Fruit fly (Drosophila melanogaster) whole organism, prepupa: ENCODE data around the gene Alg9.

Experiments used
- Blimp-1 ChIP-seq: fragments of 200-800 bp; sonication (Bioruptor generic); optimal IDR thresholded peaks from 3 replicates; lab custom pipeline; 2017; ENCODE audit warnings: missing biosample characterization, missing genetic modification characterization, mild to moderate bottlenecking, moderate library complexity, missing genetic modification reagents
- CG10631 ChIP-seq: fragments of 200-800 bp; sonication (Bioruptor generic); optimal IDR thresholded peaks from 2 replicates; lab custom pipeline; 2016; ENCODE audit warnings: missing biosample characterization, missing genetic modification characterization
- CG10669 ChIP-seq: fragments of 200-800 bp; sonication (Bioruptor generic); optimal IDR thresholded peaks from 3 replicates; lab custom pipeline; 2018; ENCODE audit warnings: missing biosample characterization, mild to moderate bottlenecking, missing genetic modification characterization, moderate library complexity
- CG11294 ChIP-seq: fragments of 200-800 bp; sonication (Bioruptor generic); IDR thresholded peaks from 2 replicates; pipeline ENCODE4 v1.3.6; 2022; ENCODE audit warnings: missing biosample characterization, missing genetic modification characterization
- CG11762 ChIP-seq: fragments of 200-800 bp; sonication (Bioruptor generic); optimal IDR thresholded peaks from 3 replicates; lab custom pipeline; 2016; ENCODE audit warnings: missing biosample characterization, missing genetic modification characterization; ENCODE audit not compliant: insufficient read depth
- CG11902 ChIP-seq: fragments of 200-800 bp; sonication (Bioruptor generic); optimal IDR thresholded peaks from 3 replicates; lab custom pipeline; 2016; ENCODE audit warnings: missing biosample characterization, missing genetic modification characterization
- CG15336 ChIP-seq: fragments of 200-800 bp; sonication (Bioruptor generic); IDR thresholded peaks from 2 replicates; pipeline ENCODE4 v1.3.6; 2022; ENCODE audit warnings: missing biosample characterization, missing genetic modification characterization
- CG1621 ChIP-seq: fragments of 200-800 bp; sonication (Bioruptor generic); optimal IDR thresholded peaks from 3 replicates; lab custom pipeline; 2018; ENCODE audit warnings: missing biosample characterization, mild to moderate bottlenecking, missing genetic modification characterization
- CG16779 ChIP-seq: fragments of 200-800 bp; sonication (Bioruptor generic); optimal IDR thresholded peaks from 3 replicates; lab custom pipeline; 2017; ENCODE audit warnings: missing biosample characterization, mild to moderate bottlenecking, missing genetic modification characterization
- CG31627 ChIP-seq: fragments of 200-800 bp; sonication (Bioruptor generic); optimal IDR thresholded peaks from 3 replicates; lab custom pipeline; 2016; ENCODE audit warnings: missing biosample characterization, missing genetic modification characterization
- CG32006 ChIP-seq: fragments of 200-800 bp; sonication (Bioruptor generic); optimal IDR thresholded peaks from 3 replicates; lab custom pipeline; 2017; ENCODE audit warnings: missing biosample characterization, mild to moderate bottlenecking, missing genetic modification characterization
- CG34406 ChIP-seq: fragments of 200-800 bp; sonication (Bioruptor generic); optimal IDR thresholded peaks from 3 replicates; lab custom pipeline; 2016; ENCODE audit warnings: missing biosample characterization, missing genetic modification characterization
- CG3919 ChIP-seq: fragments of 200-800 bp; sonication (Bioruptor generic); optimal IDR thresholded peaks from 3 replicates; lab custom pipeline; 2016; ENCODE audit warnings: missing biosample characterization, missing genetic modification characterization
- CG6163 ChIP-seq: fragments of 200-800 bp; sonication (Bioruptor generic); IDR thresholded peaks from 3 replicates; pipeline ENCODE4 v1.3.6; 2022; ENCODE audit warnings: missing biosample characterization, missing genetic modification characterization
- CG6276 ChIP-seq: fragments of 200-800 bp; sonication (Bioruptor generic); optimal IDR thresholded peaks from 2 replicates; lab custom pipeline; 2017; ENCODE audit warnings: missing biosample characterization, mild to moderate bottlenecking, missing genetic modification characterization
- CG6792 ChIP-seq: fragments of 200-800 bp; sonication (Bioruptor generic); optimal IDR thresholded peaks from 3 replicates; lab custom pipeline; 2016; ENCODE audit warnings: missing biosample characterization, missing genetic modification characterization
- CG6854 ChIP-seq: fragments of 200-800 bp; sonication (Bioruptor generic); optimal IDR thresholded peaks from 2 replicates; lab custom pipeline; 2017; ENCODE audit warnings: missing biosample characterization, mild to moderate bottlenecking, missing genetic modification characterization
- CG8119 ChIP-seq: fragments of 200-800 bp; sonication (Bioruptor generic); IDR thresholded peaks from 3 replicates; pipeline ENCODE4 v1.3.6; 2022; ENCODE audit warnings: missing biosample characterization, missing genetic modification characterization
- CG8319 ChIP-seq: fragments of 200-800 bp; sonication (Bioruptor generic); optimal IDR thresholded peaks from 3 replicates; lab custom pipeline; 2016; ENCODE audit warnings: missing biosample characterization, missing genetic modification characterization
- CG8632 ChIP-seq: fragments of 200-800 bp; sonication (Bioruptor generic); optimal IDR thresholded peaks from 3 replicates; lab custom pipeline; 2016; ENCODE audit warnings: missing biosample characterization, missing genetic modification characterization
- CG9139 ChIP-seq: fragments of 200-800 bp; sonication (Bioruptor generic); optimal IDR thresholded peaks from 3 replicates; lab custom pipeline; 2017; ENCODE audit warnings: missing biosample characterization, mild to moderate bottlenecking, missing genetic modification characterization
- Eip75B ChIP-seq: fragments of 200-800 bp; sonication (Bioruptor generic); optimal IDR thresholded peaks from 3 replicates; lab custom pipeline; 2016; ENCODE audit warnings: missing biosample characterization, missing genetic modification characterization
- Eip78C ChIP-seq: fragments of 200-800 bp; sonication (Bioruptor generic); peaks from one replicate; lab custom pipeline; 2016; ENCODE audit warnings: missing biosample characterization, missing genetic modification characterization
- Eip93F ChIP-seq: fragments of 200-800 bp; sonication (Bioruptor generic); optimal IDR thresholded peaks from 2 replicates; lab custom pipeline; 2016; ENCODE audit warnings: missing biosample characterization, mild to moderate bottlenecking, missing genetic modification characterization
- Ets96B ChIP-seq: fragments of 200-800 bp; optimal IDR thresholded peaks from 2 replicates; lab custom pipeline; 2019; ENCODE audit warnings: missing biosample characterization, mild to moderate bottlenecking, missing genetic modification characterization, moderate library complexity
- Hr38 ChIP-seq: sonication (Bioruptor generic); optimal IDR thresholded peaks from 2 replicates; lab custom pipeline; 2016; ENCODE audit warnings: missing biosample characterization, missing genetic modification characterization
- Hr39 ChIP-seq: fragments of 200-800 bp; sonication (Bioruptor generic); optimal IDR thresholded peaks from 2 replicates; lab custom pipeline; 2016; ENCODE audit warnings: missing biosample characterization, missing genetic modification characterization
- Hr4 ChIP-seq: fragments of 200-800 bp; sonication (Bioruptor generic); optimal IDR thresholded peaks from 3 replicates; lab custom pipeline; 2016; ENCODE audit warnings: missing biosample characterization, missing genetic modification characterization
- Met ChIP-seq: fragments of 200-800 bp; sonication (Bioruptor generic); optimal IDR thresholded peaks from 3 replicates; lab custom pipeline; 2016; ENCODE audit warnings: missing biosample characterization, missing genetic modification characterization
- Smox ChIP-seq: fragments of 200-800 bp; sonication (Bioruptor generic); optimal IDR thresholded peaks from 3 replicates; lab custom pipeline; 2016; ENCODE audit warnings: missing biosample characterization, missing genetic modification characterization
- Sox102F ChIP-seq: fragments of 200-800 bp; sonication (Bioruptor generic); optimal IDR thresholded peaks from 2 replicates; lab custom pipeline; 2016; ENCODE audit warnings: missing biosample characterization, mild to moderate bottlenecking, missing genetic modification characterization
- Sox14 ChIP-seq: fragments of 200-800 bp; sonication (Bioruptor generic); optimal IDR thresholded peaks from 3 replicates; lab custom pipeline; 2016; ENCODE audit warnings: missing biosample characterization, missing genetic modification characterization
- Sox15 ChIP-seq: fragments of 200-800 bp; sonication (Bioruptor generic); optimal IDR thresholded peaks from 3 replicates; lab custom pipeline; 2016; ENCODE audit warnings: missing biosample characterization, missing genetic modification characterization
- dac ChIP-seq: fragments of 200-800 bp; sonication (Bioruptor generic); optimal IDR thresholded peaks from 2 replicates; lab custom pipeline; 2017; ENCODE audit warnings: missing biosample characterization, mild to moderate bottlenecking, missing genetic modification characterization
- dsx ChIP-seq: fragments of 200-800 bp; optimal IDR thresholded peaks from 3 replicates; lab custom pipeline; 2019; ENCODE audit warnings: missing biosample characterization, mild to moderate bottlenecking, missing genetic modification characterization, moderate library complexity; ENCODE audit not compliant: poor library complexity, severe bottlenecking
- eg ChIP-seq: fragments of 200-800 bp; sonication (Bioruptor generic); IDR thresholded peaks from 3 replicates; pipeline ENCODE4 v1.3.6; 2022; ENCODE audit warnings: missing biosample characterization, missing genetic modification characterization
- esn ChIP-seq: fragments of 200-800 bp; sonication (Bioruptor generic); optimal IDR thresholded peaks from 2 replicates; lab custom pipeline; 2016; ENCODE audit warnings: missing biosample characterization, mild to moderate bottlenecking, missing genetic modification characterization, moderate library complexity
- fd59A ChIP-seq: fragments of 200-800 bp; sonication (Bioruptor generic); optimal IDR thresholded peaks from 2 replicates; lab custom pipeline; 2017; ENCODE audit warnings: missing biosample characterization, mild to moderate bottlenecking, missing genetic modification characterization, missing genetic modification reagents
- fkh ChIP-seq: fragments of 200-800 bp; sonication (Bioruptor generic); optimal IDR thresholded peaks from 3 replicates; lab custom pipeline; 2017; ENCODE audit warnings: missing biosample characterization, mild to moderate bottlenecking, missing genetic modification characterization, moderate library complexity
- net ChIP-seq: fragments of 200-800 bp; sonication (Bioruptor generic); optimal IDR thresholded peaks from 3 replicates; lab custom pipeline; 2016; ENCODE audit warnings: missing biosample characterization, missing genetic modification characterization
- spab ChIP-seq: fragments of 200-800 bp; sonication (Bioruptor generic); optimal IDR thresholded peaks from 2 replicates; lab custom pipeline; 2017; ENCODE audit warnings: missing biosample characterization, mild to moderate bottlenecking, missing genetic modification characterization, missing genetic modification reagents
- topi ChIP-seq: fragments of 200-800 bp; sonication (Bioruptor generic); optimal IDR thresholded peaks from 3 replicates; lab custom pipeline; 2016; ENCODE audit warnings: missing biosample characterization, missing genetic modification characterization

The Alg9 gene

dm6 chr3R:25221203-25221807, at the start of gene Alg9:
TSS of gene Alg9 (plus strand) at chr3R:25221589.
- TF ChIP-seq CG6792 (GFP tag; lab: Kevin White, UChicago) = no peak
- TF ChIP-seq CG11294 (GFP tag; lab: Robert Waterston, UW) = no peak
- TF ChIP-seq Met = no peak
- TF ChIP-seq Eip93F (GFP tag; lab: Kevin White, UChicago) = no peak
- TF ChIP-seq CG6163 (GFP tag; lab: Robert Waterston, UW) = no peak
- TF ChIP-seq CG1621 (tag; lab: Kevin White, UChicago) = no peak
- no peak for TF ChIP-seq Sox102F (GFP tag; lab: Kevin White, UChicago)
- no peak for TF ChIP-seq CG8119 (GFP tag; lab: Robert Waterston, UW)
- no peak for TF ChIP-seq CG10669 (GFP tag; lab: Kevin White, UChicago)

dm6 chr3R:25172353-25172752, 49.0 kb upstream of the Alg9 start:
- no peak for TF ChIP-seq topi (GFP tag; lab: Kevin White, UChicago)
- no peak for TF ChIP-seq CG8319 (GFP tag; lab: Kevin White, UChicago)
- TF ChIP-seq CG3919 (GFP tag; lab: Kevin White, UChicago) = no peak
- TF ChIP-seq Eip78C (GFP tag; lab: Kevin White, UChicago) = no peak
- TF ChIP-seq Sox15 = no peak
- TF ChIP-seq CG34406 (GFP tag; lab: Kevin White, UChicago) = no peak
- TF ChIP-seq, all 60 proteins: peak for 0

- no peak for TF ChIP-seq Hr38 (GFP tag; lab: Kevin White, UChicago)
- TF ChIP-seq Eip93F (GFP tag; lab: Kevin White, UChicago) = no peak
- no peak for TF ChIP-seq net (GFP tag; lab: Kevin White, UChicago)
- TF ChIP-seq Ets96B (tag; lab: Kevin White, UChicago) = no peak
- TF ChIP-seq CG11902 (GFP tag; lab: Kevin White, UChicago) = no peak
- no peak for TF ChIP-seq CG10631 (GFP tag; lab: Kevin White, UChicago)
- no peak for TF ChIP-seq Hr4 (GFP tag; lab: Kevin White, UChicago)
- TF ChIP-seq CG32006 = no peak
- TF ChIP-seq Blimp-1 (GFP tag; lab: Kevin White, UChicago) = no peak
- TF ChIP-seq fkh (GFP tag; lab: Kevin White, UChicago) = no peak
- no peak for TF ChIP-seq Smox (GFP tag; lab: Kevin White, UChicago)
- no peak for TF ChIP-seq CG9139 (GFP tag; lab: Kevin White, UChicago)
These were observed 48.4 kb upstream of the Alg9 start for dm6 chr3R:25172976-25173375.

- TF ChIP-seq topi (GFP tag; lab: Kevin White, UChicago) (peak; percentile 68), CG8632 (GFP tag; lab: Kevin White, UChicago) (peak; percentile 50), dsx (GFP tag; lab: Kevin White, UChicago) (peak; percentile 58), CG6276 (no peak), CG6163 (GFP tag; lab: Robert Waterston, UW) (peak; percentile 45; the same call in 1 of the 3 replicates), CG11294 (GFP tag; lab: Robert Waterston, UW) (no peak), dac (GFP tag; lab: Kevin White, UChicago) (no peak), CG10669 (GFP tag; lab: Kevin White, UChicago) (peak; percentile 70), CG6792 (GFP tag; lab: Kevin White, UChicago) (peak; percentile 58), esn (peak; percentile 76), spab (GFP tag; lab: Kevin White, UChicago) (peak; percentile 67), CG11902 (GFP tag; lab: Kevin White, UChicago) (peak; percentile 48), Blimp-1 (GFP tag; lab: Kevin White, UChicago) (peak; percentile 9), Sox102F (GFP tag; lab: Kevin White, UChicago) (peak; percentile 49), CG15336 (0 out of 2 replicates have a peak, but pooled peaks have one; percentile 11), Eip78C (GFP tag; lab: Kevin White, UChicago) (peak; percentile 87), CG11762 (GFP tag; lab: Kevin White, UChicago) (peak; percentile 4), Smox (GFP tag; lab: Kevin White, UChicago) (peak; percentile 70), net (GFP tag; lab: Kevin White, UChicago) (peak; percentile 40), fkh (GFP tag; lab: Kevin White, UChicago) (no peak), Met (peak; percentile 70), CG6854 (GFP tag; lab: Kevin White, UChicago) (no peak), Sox14 (GFP tag; lab: Kevin White, UChicago) (peak; percentile 54), CG31627 (peak; percentile 72), eg (GFP tag; lab: Robert Waterston, UW) (no peak), CG16779 (tag; lab: Kevin White, UChicago) (peak; percentile 23), Hr39 (peak; percentile 68), Hr4 (GFP tag; lab: Kevin White, UChicago) (no peak), fd59A (GFP tag; lab: Kevin White, UChicago) (peak; percentile 40), Eip75B (GFP tag; lab: Kevin White, UChicago) (peak; percentile 63), Ets96B (tag; lab: Kevin White, UChicago) (peak; percentile 69)
These were observed 47.1 kb upstream of the Alg9 start for dm6 chr3R:25174244-25174643.
